Fruit fly (Drosophila melanogaster): ENCODE data around the gene CG14664.

dm6 chr3R:5216308-5216765 is 7.6 kb upstream of the CG14664 start:
- TF ChIP-seq insv (optimal IDR thresholded peaks at IDR 0.05) (no peak), Myc (optimal IDR thresholded peaks at IDR 0.05) (no peak), psq (optimal IDR thresholded peaks at IDR 0.05) (no peak), h (optimal IDR thresholded peaks at IDR 0.05) (no peak)
